Worm (Caenorhabditis elegans) whole organism, dauer: ENCODE data around the gene fbxa-1.

Experiments used
- unc-62 ChIP-seq: sonication (generic microtip); optimal IDR thresholded peaks from 2 replicates; lab custom pipeline; 2017; ENCODE audit warnings: missing biosample characterization, missing genetic modification reagents, missing genetic modification characterization

Gene fbxa-1

ce11 chrIII:2308026-2308425 is at the start of gene fbxa-1, which contains the start of gene Y54F10BM.20:
fbxa-1 (minus strand) TSS chrIII:2308126.
Y54F10BM.20 (plus strand) TSS chrIII:2308256.
- no peak for TF ChIP-seq unc-62 (GFP tag; lab: Kevin White, UChicago)

ce11 chrIII:2349956-2350355 is 42.0 kb upstream of the fbxa-1 start:
- TF ChIP-seq unc-62 (GFP tag; lab: Kevin White, UChicago): no peak

ce11 chrIII:2347291-2347690 is 39.4 kb upstream of the fbxa-1 start, which contains the start of gene gip-1:
gip-1 (plus strand) TSS chrIII:2347591.
- TF ChIP-seq unc-62 (GFP tag; lab: Kevin White, UChicago): no peak

- no peak for TF ChIP-seq unc-62 (GFP tag; lab: Kevin White, UChicago)
These were observed 35.3 kb upstream of the fbxa-1 start, which contains the start of gene phf-5 for ce11 chrIII:2343273-2343672. phf-5 (plus strand) TSS chrIII:2343573.

DNA sequence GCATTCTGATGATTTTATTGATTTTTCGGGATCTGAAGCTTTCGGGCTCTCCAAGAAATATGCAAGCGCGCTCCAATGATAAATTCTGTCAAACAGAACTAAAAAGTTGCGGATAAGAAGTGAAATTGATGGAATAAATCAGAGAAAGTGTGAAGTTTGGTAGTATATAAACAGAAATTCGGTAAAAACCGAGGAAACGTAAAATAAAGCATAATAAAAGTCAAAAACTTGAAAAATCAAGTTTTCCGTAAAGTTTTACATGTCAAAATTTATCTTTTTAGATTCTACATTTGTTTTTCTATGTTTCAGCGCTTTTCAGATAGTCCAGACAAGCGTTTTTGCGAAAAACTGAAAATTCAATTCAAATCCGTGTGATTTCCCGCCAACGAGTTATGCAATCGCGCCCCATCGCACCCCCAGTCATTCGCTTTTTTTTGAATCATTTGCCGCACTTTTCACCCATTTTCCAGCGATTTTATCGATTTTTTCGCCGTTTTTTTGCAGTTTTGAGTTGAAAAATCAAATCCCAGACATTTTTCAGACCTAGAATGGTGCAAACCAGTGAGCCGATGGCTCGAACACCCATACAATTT is 23.2 kb upstream of the fbxa-1 start, which contains the start of the genes Y54F10BM.13 and ppm-1.D:
TSS of gene Y54F10BM.13 (minus strand) at position 51 of the 593 bp plus-strand sequence.
TSS of gene ppm-1.D (plus strand) at position 540 of the 593 bp plus-strand sequence.
- no peak for TF ChIP-seq unc-62 (GFP tag; lab: Kevin White, UChicago)

DNA sequence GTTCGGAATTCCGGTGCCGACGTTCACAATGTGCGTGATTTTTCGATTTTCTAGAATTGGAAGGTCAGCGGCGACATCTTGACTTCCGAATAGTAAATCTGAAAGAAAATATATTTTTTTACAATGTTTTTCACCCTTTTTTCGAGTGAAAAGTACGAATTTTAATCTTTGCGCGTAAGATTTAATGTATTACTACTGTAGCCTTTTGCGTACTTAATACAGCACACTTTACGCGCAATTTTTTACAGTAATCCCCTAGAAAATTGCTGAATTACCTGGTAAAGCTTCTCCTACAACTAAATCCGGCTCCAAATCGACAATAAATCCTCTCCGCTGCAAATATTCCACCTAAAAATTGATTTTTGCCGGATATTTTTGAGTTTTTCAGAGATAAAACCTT is 22.5 kb upstream of the fbxa-1 start:
- no peak for TF ChIP-seq unc-62 (GFP tag; lab: Kevin White, UChicago)

DNA sequence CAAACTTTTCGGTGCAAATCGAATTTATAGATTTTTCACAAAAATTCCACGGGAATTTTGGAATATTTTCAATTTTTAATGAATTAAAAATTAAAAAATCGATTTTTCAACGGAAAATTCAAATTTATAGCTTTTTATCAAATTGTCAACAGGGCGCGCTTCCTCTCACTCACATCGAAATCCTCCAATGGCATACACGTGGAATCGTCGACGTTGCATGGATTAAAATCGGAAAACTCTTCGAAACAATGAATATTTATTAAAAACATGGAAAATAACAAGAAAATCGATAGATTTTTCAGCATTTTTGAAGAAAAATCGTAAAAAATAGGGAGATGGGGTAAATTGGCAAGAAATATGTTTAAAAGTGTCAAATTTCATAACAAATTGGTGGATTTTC is 21.4 kb upstream of the fbxa-1 start, which contains the start of gene Y54F10BM.12:
TSS of gene Y54F10BM.12 (minus strand) at position 344 of the 400 bp plus-strand sequence.
- TF ChIP-seq unc-62 (GFP tag; lab: Kevin White, UChicago): no peak

- TF ChIP-seq unc-62 (GFP tag; lab: Kevin White, UChicago): no peak
These were observed 20.7 kb upstream of the fbxa-1 start for ce11 chrIII:2328612-2329011.

DNA sequence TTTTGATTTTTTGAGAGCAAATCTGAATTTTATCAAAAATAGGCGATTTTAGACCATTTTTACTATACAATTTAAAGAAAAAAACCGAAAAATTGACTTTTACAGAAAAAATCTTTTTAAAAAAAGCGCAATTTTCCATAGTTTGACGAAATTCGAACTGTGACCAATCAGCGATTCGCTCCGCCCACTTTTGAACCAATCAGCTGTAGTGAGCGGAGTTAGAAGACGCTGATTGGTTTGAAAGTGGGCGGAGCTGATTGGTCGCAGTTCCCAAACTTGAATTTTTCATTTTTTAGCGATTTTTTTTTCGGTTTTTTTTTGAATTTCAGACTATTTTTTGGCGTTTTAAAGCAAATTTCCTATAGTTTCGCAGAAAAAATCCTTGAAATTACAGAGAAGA is 16.8 kb upstream of the fbxa-1 start:
- TF ChIP-seq unc-62 (GFP tag; lab: Kevin White, UChicago): no peak

ce11 chrIII:2316439-2316838 is 8.5 kb upstream of the fbxa-1 start:
- TF ChIP-seq unc-62 (GFP tag; lab: Kevin White, UChicago): no peak

- no peak for TF ChIP-seq unc-62 (GFP tag; lab: Kevin White, UChicago)
These were observed 6.8 kb upstream of the fbxa-1 start for ce11 chrIII:2314678-2315077.

DNA sequence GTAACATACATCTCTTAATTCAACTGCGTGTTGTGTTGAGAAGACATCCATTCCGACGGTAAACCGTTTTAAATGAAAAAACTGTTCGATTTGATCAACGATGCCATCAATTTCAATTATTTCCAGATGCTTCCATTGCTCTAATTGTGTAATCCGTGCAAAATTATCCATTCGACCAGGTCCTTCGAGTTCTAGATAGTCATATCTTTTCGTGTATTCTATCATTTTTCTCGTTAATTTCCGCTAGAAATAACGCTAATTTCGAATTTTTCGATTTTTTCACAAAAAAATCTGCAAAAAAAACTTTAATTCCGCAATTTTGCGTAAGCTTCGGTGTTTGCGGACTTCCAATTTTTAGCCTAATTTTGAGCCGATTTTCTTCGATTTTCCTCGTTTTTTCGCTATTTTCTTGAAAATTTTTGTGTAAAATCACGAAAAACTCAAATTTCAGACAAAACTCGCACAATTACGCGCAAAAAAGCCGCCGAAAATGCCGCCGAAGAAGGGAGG is 6.1 kb upstream of the fbxa-1 start, which contains the start of the genes fbxa-66 and iffb-1:
TSS of gene fbxa-66 (minus strand) at position 51 of the 510 bp plus-strand sequence.
TSS of gene iffb-1 (plus strand) at position 452 of the 510 bp plus-strand sequence.
- no peak for TF ChIP-seq unc-62 (GFP tag; lab: Kevin White, UChicago)

DNA sequence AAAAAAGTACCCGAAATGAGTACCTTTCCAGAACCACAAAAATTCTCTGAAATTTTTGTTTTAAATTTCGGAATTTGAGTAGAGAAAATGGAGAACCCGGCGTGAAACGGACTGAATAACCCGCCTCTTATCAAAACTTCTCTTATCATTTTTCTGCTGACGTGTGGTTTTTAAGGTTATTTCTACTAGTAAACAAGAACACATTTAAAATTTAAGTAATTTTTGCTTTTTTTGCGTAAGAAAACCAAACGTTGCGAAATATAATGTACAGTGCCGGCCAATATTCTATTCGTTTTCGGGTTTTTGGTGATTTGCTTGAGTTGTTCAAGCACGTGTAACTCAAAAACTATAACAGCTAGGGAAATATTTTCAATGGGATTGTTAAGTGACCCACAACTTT is 3.1 kb upstream of the fbxa-1 start:
- TF ChIP-seq unc-62 (GFP tag; lab: Kevin White, UChicago): no peak

DNA sequence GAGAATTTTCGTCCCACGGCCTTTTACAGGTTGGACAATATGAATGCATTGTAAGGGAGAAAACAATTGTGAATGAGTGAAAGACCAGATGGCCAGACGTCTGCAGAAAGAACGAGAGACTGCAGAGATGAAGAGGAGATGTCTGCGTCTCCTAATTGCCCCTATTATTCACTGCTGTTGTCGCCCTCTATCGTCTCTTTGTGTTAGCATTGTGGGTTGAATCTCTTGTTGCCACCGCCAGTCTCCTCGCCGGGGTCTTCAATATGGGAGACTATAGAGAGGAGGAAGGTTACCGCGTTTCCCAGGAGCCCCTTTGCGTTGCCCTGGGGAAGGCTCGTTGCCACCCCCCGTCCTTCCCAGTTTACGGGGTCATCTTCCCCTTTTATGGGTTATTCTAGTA is 3.1 kb downstream of the fbxa-1 start, which contains the start of gene Y54F10BM.9:
TSS of gene Y54F10BM.9 (minus strand) at position 61 of the 400 bp plus-strand sequence.
- TF ChIP-seq unc-62 (GFP tag; lab: Kevin White, UChicago): no peak

ce11 chrIII:2304149-2304548 is 3.8 kb downstream of the fbxa-1 start:
- no peak for TF ChIP-seq unc-62 (GFP tag; lab: Kevin White, UChicago)

DNA sequence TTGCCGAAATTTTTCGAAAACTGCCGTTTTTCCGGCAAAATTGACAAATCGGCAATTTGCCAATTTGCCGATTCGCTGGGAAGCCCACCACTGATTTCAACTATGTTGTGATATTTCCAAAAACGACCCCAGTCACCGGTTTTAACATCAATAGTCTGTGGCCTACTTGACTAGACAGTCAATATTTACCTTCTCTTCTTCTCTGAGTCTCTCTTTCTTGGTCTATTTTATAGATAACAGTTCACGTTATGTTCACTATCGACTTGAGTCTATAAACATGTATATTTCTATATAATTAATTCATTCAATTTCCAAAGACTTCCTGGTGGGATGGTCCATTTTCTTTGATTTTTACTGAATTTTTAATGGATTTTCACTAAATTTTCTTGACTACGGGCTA is 13.2 kb downstream of the fbxa-1 start:
- no peak for TF ChIP-seq unc-62 (GFP tag; lab: Kevin White, UChicago)

- no peak for TF ChIP-seq unc-62 (GFP tag; lab: Kevin White, UChicago)
These were observed 16.8 kb downstream of the fbxa-1 start, which contains the start of gene fbxa-219 for ce11 chrIII:2291139-2291538. fbxa-219 (plus strand) TSS chrIII:2291415.
